Worm (Caenorhabditis elegans) whole organism, L4 larva: Measurements from ENCODE around the gene fli-1.

Source experiments
- D1046.2 ChIP-seq: fragments of 200-800 bp; sonication (Bioruptor generic); IDR thresholded peaks from 2 replicates; pipeline ENCODE4 v1.3.6; 2022; ENCODE audit warnings: missing genetic modification characterization, missing compliant biosample characterization
- F26F4.8 ChIP-seq: fragments of 200-800 bp; sonication (Bioruptor generic); conservative IDR thresholded peaks from 2 replicates; pipeline ENCODE4 v1.3.6; 2022; ENCODE audit warnings: missing genetic modification characterization, missing compliant biosample characterization
- F37D6.2 ChIP-seq: sonication (generic microtip); optimal IDR thresholded peaks from 2 replicates; lab custom pipeline; 2016; ENCODE audit warnings: mild to moderate bottlenecking, missing genetic modification characterization, missing compliant biosample characterization
- T20F7.1 ChIP-seq: fragments of 200-800 bp; sonication (Bioruptor generic); optimal IDR thresholded peaks from 2 replicates; lab custom pipeline; 2018; ENCODE audit warnings: mild to moderate bottlenecking, missing genetic modification characterization, missing compliant biosample characterization
- Y105C5A.15 ChIP-seq: fragments of 200-800 bp; sonication (Bioruptor generic); IDR thresholded peaks from 2 replicates; pipeline ENCODE4 v1.3.6; 2022; ENCODE audit warnings: missing genetic modification characterization, missing compliant biosample characterization
- Y5F2A.4 ChIP-seq: fragments of 200-800 bp; sonication (Bioruptor generic); optimal IDR thresholded peaks from 2 replicates; lab custom pipeline; 2018; ENCODE audit warnings: mild to moderate bottlenecking, missing genetic modification characterization, missing compliant biosample characterization
- ZK337.2 ChIP-seq: fragments of 200-800 bp; sonication (Bioruptor generic); IDR thresholded peaks from 2 replicates; pipeline ENCODE4 v1.3.6; 2022; ENCODE audit warnings: missing genetic modification reagents, missing genetic modification characterization, missing compliant biosample characterization
- ZK546.5 ChIP-seq, 2 experiments: sonication (generic microtip); optimal IDR thresholded peaks; 2 replicates each; lab custom pipeline; 2017; ENCODE audit warnings: missing biosample characterization in 2 of 2, missing genetic modification characterization in 2 of 2
- aha-1 ChIP-seq: fragments of 150-350 bp; peaks from one replicate; lab custom pipeline; 2014; ENCODE audit warnings: missing biosample characterization, missing genetic modification characterization
- attf-4 ChIP-seq: sonication (generic microtip); optimal IDR thresholded peaks from 3 replicates; lab custom pipeline; 2017; ENCODE audit warnings: missing biosample characterization, missing genetic modification characterization
- ceh-82 ChIP-seq: sonication (generic microtip); optimal IDR thresholded peaks from 2 replicates; lab custom pipeline; 2017; ENCODE audit warnings: missing biosample characterization, missing genetic modification characterization
- ctbp-1 ChIP-seq: fragments of 200-800 bp; sonication (Bioruptor generic); IDR thresholded peaks from 2 replicates; pipeline ENCODE4 v1.3.6; 2022; ENCODE audit warnings: missing genetic modification reagents, missing genetic modification characterization, missing compliant biosample characterization
- daf-12 ChIP-seq: fragments of 150-350 bp; optimal IDR thresholded peaks from 2 replicates; lab custom pipeline; 2014; ENCODE audit warnings: missing biosample characterization, missing genetic modification reagents, missing genetic modification characterization
- daf-8 ChIP-seq: fragments of 200-800 bp; sonication (Bioruptor generic); IDR thresholded peaks from 2 replicates; pipeline ENCODE4 v1.3.6; 2022; ENCODE audit warnings: missing genetic modification characterization, missing compliant biosample characterization
- dmd-6 ChIP-seq: fragments of 200-800 bp; sonication (Bioruptor generic); IDR thresholded peaks from 2 replicates; pipeline ENCODE4 v1.3.6; 2022; ENCODE audit warnings: missing genetic modification reagents, missing genetic modification characterization, missing compliant biosample characterization
- dpl-1 ChIP-seq: fragments of 150-350 bp; optimal IDR thresholded peaks from 2 replicates; lab custom pipeline; 2014; ENCODE audit warnings: missing biosample characterization, missing genetic modification reagents, missing genetic modification characterization
- dve-1 ChIP-seq: sonication (generic microtip); optimal IDR thresholded peaks from 2 replicates; lab custom pipeline; 2017; ENCODE audit warnings: antibody characterized with exemption, mild to moderate bottlenecking, missing genetic modification characterization, missing compliant biosample characterization; ENCODE audit not compliant: insufficient read depth
- fkh-10 ChIP-seq: fragments of 150-350 bp; optimal IDR thresholded peaks from 2 replicates; lab custom pipeline; 2014; ENCODE audit warnings: missing biosample characterization, missing genetic modification reagents, missing genetic modification characterization
- fos-1 ChIP-seq: fragments of 150-350 bp; optimal IDR thresholded peaks from 2 replicates; lab custom pipeline; 2014; ENCODE audit warnings: missing biosample characterization, missing genetic modification characterization
- gei-8 ChIP-seq: fragments of 200-800 bp; sonication (Bioruptor generic); optimal IDR thresholded peaks from 2 replicates; lab custom pipeline; 2018; ENCODE audit warnings: mild to moderate bottlenecking, missing genetic modification characterization, missing compliant biosample characterization
- hif-1 ChIP-seq, 2 experiments: sonication (generic microtip); optimal IDR thresholded peaks; 2 replicates each; lab custom pipeline; 2016 to 2017; ENCODE audit warnings: missing compliant biosample characterization in 2 of 2, missing genetic modification characterization in 2 of 2, missing genetic modification reagents in 2 of 2, missing genotype in 2 of 2, mild to moderate bottlenecking in 1 of 2
- hlh-11 ChIP-seq: fragments of 200-800 bp; sonication (Bioruptor generic); optimal IDR thresholded peaks from 2 replicates; lab custom pipeline; 2018; ENCODE audit warnings: mild to moderate bottlenecking, missing genetic modification characterization, missing compliant biosample characterization
- hmg-1.1 ChIP-seq: fragments of 200-800 bp; sonication (Bioruptor generic); IDR thresholded peaks from 2 replicates; pipeline ENCODE4 v1.3.6; 2022; ENCODE audit warnings: missing genetic modification reagents, missing genetic modification characterization, missing compliant biosample characterization
- lim-7 ChIP-seq: fragments of 200-800 bp; sonication (Bioruptor generic); IDR thresholded peaks from 2 replicates; pipeline ENCODE4 v1.3.6; 2022; ENCODE audit warnings: missing genetic modification characterization, missing compliant biosample characterization
- lin-1 ChIP-seq: fragments of 200-800 bp; sonication (Bioruptor generic); IDR thresholded peaks from 2 replicates; pipeline ENCODE4 v1.3.6; 2022; ENCODE audit warnings: missing genetic modification reagents, missing genetic modification characterization, missing compliant biosample characterization
- lin-15B ChIP-seq: fragments of 150-350 bp; sonication (generic microtip); optimal IDR thresholded peaks from 3 replicates; lab custom pipeline; 2014; ENCODE audit warnings: missing biosample characterization, missing genetic modification characterization
- lsy-2 ChIP-seq, 2 experiments: fragments of 150-350 bp in 1 of 2; sonication (generic microtip) in 1 of 2; optimal IDR thresholded peaks; 2 replicates each; lab custom pipeline; 2014 to 2017; ENCODE audit warnings: missing biosample characterization in 2 of 2, missing genetic modification characterization in 2 of 2
- madf-5 ChIP-seq, 2 experiments: fragments of 200-800 bp; sonication (Bioruptor generic); IDR thresholded peaks; 2 replicates each; pipeline ENCODE4 v1.3.6; 2022; ENCODE audit warnings: missing compliant biosample characterization in 2 of 2, missing genetic modification characterization in 2 of 2
- mdt-29 ChIP-seq: fragments of 200-800 bp; sonication (Bioruptor generic); IDR thresholded peaks from 2 replicates; pipeline ENCODE4 v1.3.6; 2022; ENCODE audit warnings: missing genetic modification reagents, missing genetic modification characterization, missing compliant biosample characterization
- mep-1 ChIP-seq: fragments of 150-350 bp; sonication (generic microtip); optimal IDR thresholded peaks from 3 replicates; lab custom pipeline; 2014; ENCODE audit warnings: missing biosample characterization, missing genetic modification characterization
- mxl-2 ChIP-seq: fragments of 200-800 bp; sonication (Bioruptor generic); conservative IDR thresholded peaks from 2 replicates; pipeline ENCODE4 v1.3.6; 2022; ENCODE audit warnings: missing genetic modification reagents, missing genetic modification characterization, missing compliant biosample characterization
- mxl-3 ChIP-seq: fragments of 200-800 bp; sonication (Bioruptor generic); optimal IDR thresholded peaks from 2 replicates; lab custom pipeline; 2018; ENCODE audit warnings: mild to moderate bottlenecking, missing genetic modification characterization, missing compliant biosample characterization
- nhr-11 ChIP-seq: fragments of 150-350 bp; optimal IDR thresholded peaks from 2 replicates; lab custom pipeline; 2014; ENCODE audit warnings: missing biosample characterization, missing genetic modification characterization
- nhr-25 ChIP-seq: sonication (generic microtip); optimal IDR thresholded peaks from 2 replicates; lab custom pipeline; 2017; ENCODE audit warnings: missing genetic modification characterization, mild to moderate bottlenecking, missing compliant biosample characterization, antibody characterized with exemption, moderate library complexity, borderline replicate concordance; ENCODE audit not compliant: insufficient read depth
- nhr-6 ChIP-seq: fragments of 150-350 bp; optimal IDR thresholded peaks from 2 replicates; lab custom pipeline; 2014; ENCODE audit warnings: missing biosample characterization, missing genetic modification characterization
- nhr-77 ChIP-seq: fragments of 150-350 bp; optimal IDR thresholded peaks from 2 replicates; lab custom pipeline; 2014; ENCODE audit warnings: missing biosample characterization, missing genetic modification characterization
- pha-4 ChIP-seq, 2 experiments: fragments of 150-350 bp in 1 of 2; fragments of 200-800 bp in 1 of 2; sonication (Bioruptor generic) in 1 of 2; IDR thresholded peaks in 1 of 2; optimal IDR thresholded peaks in 1 of 2; 2 replicates each; pipeline versions ENCODE4 v1.3.6 to Lab custom; 2014 to 2022; ENCODE audit warnings: missing genetic modification characterization in 2 of 2, missing genetic modification reagents in 2 of 2, missing biosample characterization in 1 of 2, missing compliant biosample characterization in 1 of 2
- pqm-1 ChIP-seq: sonication (generic microtip); optimal IDR thresholded peaks from 2 replicates; lab custom pipeline; 2017; ENCODE audit warnings: missing biosample characterization, missing genetic modification characterization
- rbr-2 ChIP-seq: sonication (generic microtip); optimal IDR thresholded peaks from 2 replicates; lab custom pipeline; 2016; ENCODE audit warnings: missing genotype, missing genetic modification characterization, missing compliant biosample characterization
- vab-7 ChIP-seq: fragments of 200-800 bp; sonication (Bioruptor generic); IDR thresholded peaks from 2 replicates; pipeline ENCODE4 v1.3.6; 2022; ENCODE audit warnings: missing genetic modification reagents, missing genetic modification characterization, missing compliant biosample characterization
- zfp-3 ChIP-seq: fragments of 200-800 bp; sonication (Bioruptor generic); conservative IDR thresholded peaks from 2 replicates; pipeline ENCODE4 v1.3.6; 2022; ENCODE audit warnings: missing genetic modification reagents, missing genetic modification characterization, missing compliant biosample characterization
- ztf-7 ChIP-seq: fragments of 150-350 bp; optimal IDR thresholded peaks from 2 replicates; lab custom pipeline; 2014; ENCODE audit warnings: missing biosample characterization, missing genetic modification characterization

fli-1 gene

ce11 chrIII:8652112-8652694 lies 31.3 kb downstream of the fli-1 start (continued):
- TF ChIP-seq daf-8 (no peak), Y5F2A.4 (GFP tag; lab: Kevin White, UChicago) (no peak), T20F7.1 (GFP tag; lab: Kevin White, UChicago) (peak; percentile 23), rbr-2 (no peak), pqm-1 (tag; lab: Kevin White, UChicago) (no peak), hif-1 (tag; optimal IDR thresholded peaks at IDR 0.05; lab: Kevin White, UChicago) (no peak), mep-1 (tag; lab: Kevin White, UChicago) (no peak), ZK337.2 (GFP tag; lab: Robert Waterston, UW) (no peak), mxl-2 (GFP tag; lab: Robert Waterston, UW) (no peak), ctbp-1 (GFP tag; lab: Robert Waterston, UW) (no peak), ZK546.5 (tag; optimal IDR thresholded peaks at IDR 0.05; lab: Kevin White, UChicago) (no peak), lin-15B (tag; lab: Kevin White, UChicago) (no peak), hlh-11 (tag; lab: Kevin White, UChicago) (no peak), gei-8 (GFP tag; lab: Kevin White, UChicago) (no peak), dpl-1 (GFP tag; lab: Kevin White, UChicago) (no peak), dmd-6 (GFP tag; lab: Robert Waterston, UW) (peak; percentile 13; the same call in 1 of the 2 replicates), lsy-2 (tag; optimal IDR thresholded peaks at IDR 0.05; lab: Kevin White, UChicago) (no peak), nhr-25 (tag; lab: Kevin White, UChicago) (no peak), hmg-1.1 (GFP tag; lab: Robert Waterston, UW) (no peak), ceh-82 (tag; lab: Kevin White, UChicago) (no peak), F26F4.8 (GFP tag; lab: Robert Waterston, UW) (no peak), daf-12 (tag; lab: Kevin White, UChicago) (no peak), ztf-7 (no peak), mdt-29 (no peak), madf-5 (GFP tag; IDR thresholded peaks at IDR 0.05; lab: Robert Waterston, UW) (no peak), fkh-10 (GFP tag; lab: Kevin White, UChicago) (no peak), zfp-3 (GFP tag; lab: Robert Waterston, UW) (peak; percentile 84), lim-7 (GFP tag; lab: Robert Waterston, UW) (no peak), dve-1 (tag; lab: Kevin White, UChicago) (peak; percentile 19), pha-4 (GFP tag; IDR thresholded peaks at IDR 0.05; lab: Robert Waterston, UW) (no peak), pha-4 (tag; optimal IDR thresholded peaks at IDR 0.05; lab: Kevin White, UChicago) (no peak), nhr-77 (tag; lab: Kevin White, UChicago) (peak; percentile 7), Y105C5A.15 (no peak), vab-7 (GFP tag; lab: Robert Waterston, UW) (no peak), aha-1 (no peak), D1046.2 (GFP tag; lab: Robert Waterston, UW) (no peak), mxl-3 (GFP tag; lab: Kevin White, UChicago) (no peak), nhr-11 (tag; lab: Kevin White, UChicago) (no peak), fos-1 (tag; lab: Kevin White, UChicago) (no peak), lin-1 (GFP tag; lab: Robert Waterston, UW) (no peak), nhr-6 (tag; lab: Kevin White, UChicago) (no peak), F37D6.2 (tag; lab: Kevin White, UChicago) (no peak), attf-4 (tag; lab: Kevin White, UChicago) (no peak)
- TF ChIP-seq, all 104 proteins: peak for 10
